Worm (Caenorhabditis elegans): ENCODE measurements around the gene ugt-24.

ce11 chrIV:6249591-6249990 lies 39.1 kb upstream of the ugt-24 start, which contains the start of gene F58F9.1:
- TF ChIP-seq ZK546.5 (tag; optimal IDR thresholded peaks at IDR 0.05), result no peak
- TF ChIP-seq unc-62 (GFP tag; optimal IDR thresholded peaks at IDR 0.05), result no peak
- TF ChIP-seq nhr-11 (tag; optimal IDR thresholded peaks at IDR 0.05), result no peak
- TF ChIP-seq snpc-4 (tag; optimal IDR thresholded peaks at IDR 0.05), result no peak
- no peak for TF ChIP-seq elt-3 (tag; optimal IDR thresholded peaks at IDR 0.05)
- no peak for TF ChIP-seq skn-1 (tag; optimal IDR thresholded peaks at IDR 0.05)
- TF ChIP-seq ama-1 (optimal IDR thresholded peaks at IDR 0.05), result no peak
- no peak for TF ChIP-seq F13H6.1 (tag; optimal IDR thresholded peaks at IDR 0.05)
- TF ChIP-seq nhr-237 (tag; optimal IDR thresholded peaks at IDR 0.05), result no peak

Data from whole organism, L2 larva.